Fruit fly (Drosophila melanogaster) Kc167 (cell line): ENCODE results near the gene Pde9.

Experiments used
- Myc ChIP-seq: fragments of >200 bp; optimal IDR thresholded peaks from 2 replicates; lab custom pipeline; 2017; ENCODE audit warnings: missing external identifiers
- h ChIP-seq: fragments of >200 bp; optimal IDR thresholded peaks from 3 replicates; lab custom pipeline; 2018; ENCODE audit warnings: missing external identifiers
- insv ChIP-seq: fragments of >200 bp; optimal IDR thresholded peaks from 3 replicates; lab custom pipeline; 2018; ENCODE audit warnings: missing external identifiers

DNA sequence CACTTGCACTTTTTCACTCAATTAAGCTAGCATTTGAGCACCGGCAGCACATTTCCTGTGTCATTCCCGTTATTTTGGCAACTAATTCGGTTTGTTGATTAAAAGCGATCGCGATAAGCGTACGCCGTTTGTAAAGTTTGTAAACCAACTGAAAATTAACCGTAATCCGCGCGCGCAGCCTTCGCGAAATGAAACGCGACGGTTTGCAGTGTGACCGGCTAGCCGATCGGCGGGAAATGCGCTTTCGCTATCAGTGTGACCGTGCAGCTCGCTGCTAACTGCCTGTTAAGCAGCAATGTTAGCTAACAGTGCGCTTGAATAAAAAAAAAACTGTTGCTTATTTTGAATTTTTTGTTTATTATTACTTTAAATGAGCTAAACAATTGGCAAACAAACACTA is at the start of gene Pde9:
- no peak for TF ChIP-seq insv (lab: Kevin White, UChicago)
- no peak for TF ChIP-seq h (lab: Kevin White, UChicago)
- TF ChIP-seq Myc (lab: Kevin White, UChicago): no peak
